Worm (Caenorhabditis elegans): Measurements from ENCODE around the gene cnc-10.
A peak's percentile ranks its signal among the peaks of the same experiment; 100 is the strongest.

Gene cnc-10

ce11 chrV:11231177-11231576 lies 48.2 kb downstream of the cnc-10 start:
- TF ChIP-seq ceh-24 (tag; optimal IDR thresholded peaks at IDR 0.05) (no peak), elt-2 (tag; optimal IDR thresholded peaks at IDR 0.05) (peak; percentile 8)

Measured in whole organism, late embryonic.